Worm (Caenorhabditis elegans): Measurements from ENCODE around the gene F35B12.9.

F35B12.9 gene

DNA sequence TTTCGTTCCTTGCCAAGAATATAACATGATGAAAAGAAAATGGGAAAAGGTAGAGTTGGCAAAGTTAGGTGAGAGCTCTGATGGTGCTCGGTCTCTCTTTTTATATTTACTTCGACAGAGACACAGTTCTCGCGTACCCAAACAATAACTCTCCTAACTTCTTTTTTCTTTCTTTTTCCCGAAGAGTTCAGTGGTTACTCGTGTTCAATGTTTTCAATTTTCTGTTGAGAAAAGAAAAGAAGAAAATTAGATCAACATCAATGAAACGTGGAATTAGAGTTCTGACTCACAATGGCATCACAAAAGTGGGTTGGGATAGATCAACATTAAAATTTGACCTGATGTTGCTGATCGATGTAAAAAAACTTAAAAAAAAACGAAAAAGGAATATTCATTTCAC lies 5.5 kb downstream of the F35B12.9 start, which contains the start of gene idpp-16:
TSS of gene idpp-16 (minus strand) at position 101 of the 400 bp plus-strand sequence.
- TF ChIP-seq nhr-77 (tag; optimal IDR thresholded peaks at IDR 0.05) (no peak), dmd-6 (GFP tag; IDR thresholded peaks at IDR 0.05) (no peak), nhr-111 (GFP tag; optimal IDR thresholded peaks at IDR 0.05) (no peak)

DNA sequence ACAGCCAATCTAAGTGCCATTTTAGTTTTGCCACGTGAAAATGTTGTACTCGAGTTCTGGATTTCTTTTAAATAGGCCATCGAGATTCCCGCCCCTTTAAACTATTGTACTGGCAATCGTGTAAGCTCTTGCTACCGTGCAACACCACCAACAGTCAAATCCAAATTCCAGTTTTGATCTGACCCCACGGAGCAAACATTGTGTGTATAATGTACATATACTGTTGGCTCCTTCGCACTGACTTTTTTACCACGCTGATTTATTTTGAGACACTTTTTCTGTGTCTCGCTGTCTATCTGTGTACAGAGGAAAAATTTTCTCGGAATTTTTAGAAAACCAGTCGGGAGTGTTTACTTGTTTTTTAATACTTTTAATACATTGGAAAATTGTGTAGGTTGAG lies 9.1 kb downstream of the F35B12.9 start, which contains the start of gene piit-1:
TSS of gene piit-1 (minus strand) at position 101 of the 400 bp plus-strand sequence.
- TF ChIP-seq unc-130 (GFP tag; optimal IDR thresholded peaks at IDR 0.05) (no peak), ceh-28 (tag; optimal IDR thresholded peaks at IDR 0.05) (no peak), madf-5 (GFP tag; IDR thresholded peaks at IDR 0.05) (no peak), spr-1 (tag; optimal IDR thresholded peaks at IDR 0.05) (no peak), ceh-20 (GFP tag; IDR thresholded peaks at IDR 0.05) (no peak), F26F4.8 (GFP tag; conservative IDR thresholded peaks at IDR 0.05) (no peak)

DNA sequence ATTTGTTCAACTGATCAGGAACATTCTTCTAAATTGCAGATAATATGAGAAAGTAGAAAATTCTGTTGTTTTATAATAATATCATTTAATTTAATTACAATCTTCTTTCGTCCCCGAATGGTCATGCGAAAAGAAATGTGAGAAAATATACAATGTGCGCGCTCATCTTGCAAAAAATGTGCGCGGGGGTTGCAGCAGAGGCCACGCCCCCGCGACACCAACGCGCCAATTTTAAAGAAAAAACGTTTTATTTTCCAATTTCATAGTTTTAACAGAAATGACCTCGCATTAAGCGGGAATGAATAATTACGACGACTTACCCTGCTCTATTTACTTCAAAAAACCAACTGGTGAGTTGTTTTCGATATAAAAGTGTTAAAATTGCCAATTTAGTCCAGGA lies 9.5 kb downstream of the F35B12.9 start, which contains the start of gene sas-5:
TSS of gene sas-5 (plus strand) at position 257 of the 400 bp plus-strand sequence.
- TF ChIP-seq rbr-2 (tag; optimal IDR thresholded peaks at IDR 0.05), result peak; percentile 44
- peak; percentile 57 for TF ChIP-seq spr-1 (tag; optimal IDR thresholded peaks at IDR 0.05)
- peak; percentile 93 for TF ChIP-seq dpl-1 (GFP tag; optimal IDR thresholded peaks at IDR 0.05)
- TF ChIP-seq F44E2.7 (GFP tag; IDR thresholded peaks at IDR 0.05), result no peak
- TF ChIP-seq mep-1 (tag; optimal IDR thresholded peaks at IDR 0.05), result peak; percentile 74
- TF ChIP-seq daf-16 (GFP tag; optimal IDR thresholded peaks at IDR 0.05), result peak in 1 of 2 experiments; percentile 43
- peak; percentile 45 for TF ChIP-seq daf-16 (tag; optimal IDR thresholded peaks at IDR 0.05)
- 0 out of 2 replicates have a peak, but pooled peaks have one; percentile 20 for TF ChIP-seq tra-1 (GFP tag; IDR thresholded peaks at IDR 0.05)
- no peak for TF ChIP-seq snpc-4 (tag; optimal IDR thresholded peaks at IDR 0.05)
- TF ChIP-seq madf-5 (GFP tag; IDR thresholded peaks at IDR 0.05), result no peak
- TF ChIP-seq aly-2 (tag; optimal IDR thresholded peaks at IDR 0.05), result no peak
- TF ChIP-seq hmg-1.1 (GFP tag; IDR thresholded peaks at IDR 0.05), result peak; percentile 79
- TF ChIP-seq ZK337.2 (GFP tag; IDR thresholded peaks at IDR 0.05), result no peak
- TF ChIP-seq aha-1 (tag), result no peak
- TF ChIP-seq zfp-2 (tag; optimal IDR thresholded peaks at IDR 0.05), result no peak
- peak; percentile 95 for TF ChIP-seq mes-2 (tag; optimal IDR thresholded peaks at IDR 0.05; ENCODE audit: poor library complexity, severe bottlenecking)
- peak; percentile 64; the same call in 1 of the 2 replicates for TF ChIP-seq egl-43 (GFP tag; IDR thresholded peaks at IDR 0.05)
- no peak for TF ChIP-seq Y75B8A.6 (GFP tag; IDR thresholded peaks at IDR 0.05)
- TF ChIP-seq dmd-6 (GFP tag; IDR thresholded peaks at IDR 0.05), result peak; percentile 54; the same call in 1 of the 2 replicates
- no peak for TF ChIP-seq lim-7 (GFP tag; IDR thresholded peaks at IDR 0.05)
- TF ChIP-seq duxl-1 (tag; optimal IDR thresholded peaks at IDR 0.05; ENCODE audit: poor library complexity), result peak; percentile 88
- TF ChIP-seq zip-2 (tag; optimal IDR thresholded peaks at IDR 0.05), result no peak
- TF ChIP-seq ceh-32 (tag; optimal IDR thresholded peaks at IDR 0.05; ENCODE audit: poor library complexity), result no peak
- TF ChIP-seq lin-38 (GFP tag; IDR thresholded peaks at IDR 0.05), result peak; percentile 81
- TF ChIP-seq zfp-3 (GFP tag; conservative IDR thresholded peaks at IDR 0.05), result no peak
- 0 out of 2 replicates have a peak, but pooled peaks have one; percentile 11 for TF ChIP-seq nhr-42 (GFP tag; IDR thresholded peaks at IDR 0.05)
- peak; percentile 34 for TF ChIP-seq ces-1 (GFP tag; optimal IDR thresholded peaks at IDR 0.05)
- no peak for TF ChIP-seq nhr-76 (tag; optimal IDR thresholded peaks at IDR 0.05)
- TF ChIP-seq D1046.2 (GFP tag; IDR thresholded peaks at IDR 0.05), result no peak
- TF ChIP-seq ceh-44 (GFP tag; IDR thresholded peaks at IDR 0.05), result no peak
- TF ChIP-seq nhr-41 (GFP tag; IDR thresholded peaks at IDR 0.05), result no peak
- peak; percentile 46 for TF ChIP-seq nhr-6 (tag; optimal IDR thresholded peaks at IDR 0.05)
- TF ChIP-seq lir-3 (tag; optimal IDR thresholded peaks at IDR 0.05), result no peak
- no peak for TF ChIP-seq ceh-62 (tag; optimal IDR thresholded peaks at IDR 0.05)
- TF ChIP-seq unc-62 (GFP tag; optimal IDR thresholded peaks at IDR 0.05 in 1 of 2), result no peak
- TF ChIP-seq unc-62 (tag; optimal IDR thresholded peaks at IDR 0.05), result no peak
- TF ChIP-seq daf-8 (GFP tag; IDR thresholded peaks at IDR 0.05), result no peak
- TF ChIP-seq nhr-28 (tag; optimal IDR thresholded peaks at IDR 0.05), result peak; percentile 8
- no peak for TF ChIP-seq ztf-11 (tag; optimal IDR thresholded peaks at IDR 0.05)
- peak; percentile 58 for TF ChIP-seq dve-1 (tag; optimal IDR thresholded peaks at IDR 0.05; ENCODE audit: insufficient read depth)
- no peak for TF ChIP-seq dmd-9 (GFP tag; IDR thresholded peaks at IDR 0.05)
- TF ChIP-seq F10B5.3 (tag; optimal IDR thresholded peaks at IDR 0.05), result peak; percentile 22
- no peak for TF ChIP-seq spr-3 (GFP tag; optimal IDR thresholded peaks at IDR 0.05)

All from whole organism, L4 larva.